Fruit fly (Drosophila melanogaster): Measurements from ENCODE around the gene PK2-R2.

Gene PK2-R2

dm6 chr3R:13379675-13380074 lies 45.7 kb upstream of the PK2-R2 start, which contains the start of the genes CG9813 and CG8870:
CG9813 (minus strand) TSS chr3R:13379775.
CG8870 (plus strand) TSS chr3R:13379842.
- TF ChIP-seq svp (GFP tag) = no peak
- TF ChIP-seq Smox (GFP tag; optimal IDR thresholded peaks at IDR 0.05) = no peak

dm6 chr3R:13374913-13375312 lies 40.9 kb upstream of the PK2-R2 start:
- TF ChIP-seq esn (GFP tag; optimal IDR thresholded peaks at IDR 0.05) (peak; percentile 15), Ets96B (tag; optimal IDR thresholded peaks at IDR 0.05) (peak; percentile 24), CG6163 (GFP tag; IDR thresholded peaks at IDR 0.05) (0 out of 3 replicates have a peak, but pooled peaks have one; percentile 22), CG3919 (GFP tag; optimal IDR thresholded peaks at IDR 0.05) (no peak), Blimp-1 (GFP tag; optimal IDR thresholded peaks at IDR 0.05) (no peak), CG10669 (GFP tag; optimal IDR thresholded peaks at IDR 0.05) (peak; percentile 24)

- TF ChIP-seq Sox102F (GFP tag; optimal IDR thresholded peaks at IDR 0.05) = no peak
- TF ChIP-seq eg (GFP tag; IDR thresholded peaks at IDR 0.05) = no peak
- TF ChIP-seq cyc (GFP tag; optimal IDR thresholded peaks at IDR 0.05) = peak; percentile 32
- TF ChIP-seq CG16779 (tag; optimal IDR thresholded peaks at IDR 0.05) = no peak
- TF ChIP-seq CG6854 (GFP tag; optimal IDR thresholded peaks at IDR 0.05) = no peak
- TF ChIP-seq spab (GFP tag; optimal IDR thresholded peaks at IDR 0.05) = no peak
- TF ChIP-seq dac (GFP tag; optimal IDR thresholded peaks at IDR 0.05) = no peak
- TF ChIP-seq Smox (GFP tag; optimal IDR thresholded peaks at IDR 0.05) = peak; percentile 72
- no peak for TF ChIP-seq CG11294 (GFP tag; IDR thresholded peaks at IDR 0.05)
- TF ChIP-seq svp (GFP tag) = peak; percentile 90
- TF ChIP-seq Ets21C (GFP tag; optimal IDR thresholded peaks at IDR 0.05) = peak; percentile 46
- TF ChIP-seq lz (GFP tag; optimal IDR thresholded peaks at IDR 0.05) = peak; percentile 53
- no peak for TF ChIP-seq fd85E (GFP tag; optimal IDR thresholded peaks at IDR 0.05)
- no peak for TF ChIP-seq CG11762 (GFP tag; optimal IDR thresholded peaks at IDR 0.05; ENCODE audit: insufficient read depth)
- peak; percentile 39 for TF ChIP-seq Hr39 (GFP tag; optimal IDR thresholded peaks at IDR 0.05)
- no peak for TF ChIP-seq CG10669 (GFP tag; optimal IDR thresholded peaks at IDR 0.05)
- TF ChIP-seq Eip75B (GFP tag; optimal IDR thresholded peaks at IDR 0.05) = no peak
- no peak for TF ChIP-seq salr (GFP tag; optimal IDR thresholded peaks at IDR 0.05)
- no peak for TF ChIP-seq CG8632 (GFP tag; optimal IDR thresholded peaks at IDR 0.05)
- no peak for TF ChIP-seq CG7368 (GFP tag; optimal IDR thresholded peaks at IDR 0.05)
- TF ChIP-seq ss (GFP tag; optimal IDR thresholded peaks at IDR 0.05) = no peak
- peak; percentile 34 for TF ChIP-seq pdm3 (GFP tag; optimal IDR thresholded peaks at IDR 0.05)
- TF ChIP-seq Sox14 (GFP tag; optimal IDR thresholded peaks at IDR 0.05) = peak; percentile 28
- TF ChIP-seq CG8319 (GFP tag; optimal IDR thresholded peaks at IDR 0.05) = no peak
- peak; percentile 86 for TF ChIP-seq vri (GFP tag; optimal IDR thresholded peaks at IDR 0.05)
- TF ChIP-seq Sox15 (GFP tag; optimal IDR thresholded peaks at IDR 0.05) = no peak
- TF ChIP-seq CG6808 (GFP tag; optimal IDR thresholded peaks at IDR 0.05) = no peak
- TF ChIP-seq CG31627 (GFP tag; optimal IDR thresholded peaks at IDR 0.05) = peak; percentile 52
- no peak for TF ChIP-seq CG15336 (GFP tag; IDR thresholded peaks at IDR 0.05)
- no peak for TF ChIP-seq CG11902 (GFP tag; optimal IDR thresholded peaks at IDR 0.05)
- no peak for TF ChIP-seq fd59A (GFP tag; optimal IDR thresholded peaks at IDR 0.05)
- no peak for TF ChIP-seq fkh (GFP tag; optimal IDR thresholded peaks at IDR 0.05)
- no peak for TF ChIP-seq Hr38 (GFP tag; optimal IDR thresholded peaks at IDR 0.05)
- no peak for TF ChIP-seq CG10631 (GFP tag; optimal IDR thresholded peaks at IDR 0.05)
- no peak for TF ChIP-seq Gug (GFP tag; IDR thresholded peaks at IDR 0.05)
- TF ChIP-seq acj6 (GFP tag; optimal IDR thresholded peaks at IDR 0.05) = peak; percentile 39
- no peak for TF ChIP-seq CG8119 (GFP tag; IDR thresholded peaks at IDR 0.05)
- peak; percentile 85 for TF ChIP-seq esn (GFP tag; optimal IDR thresholded peaks at IDR 0.05)
- no peak for TF ChIP-seq CG9139 (GFP tag; optimal IDR thresholded peaks at IDR 0.05)
- TF ChIP-seq Lpt (GFP tag; optimal IDR thresholded peaks at IDR 0.05) = no peak
- peak; percentile 10 for TF ChIP-seq Ets96B (tag; optimal IDR thresholded peaks at IDR 0.05)
- no peak for TF ChIP-seq CG32006 (GFP tag; optimal IDR thresholded peaks at IDR 0.05)
- no peak for TF ChIP-seq Hr4 (GFP tag; optimal IDR thresholded peaks at IDR 0.05)
Observed at dm6 chr3R:13371840-13372680, 38.1 kb upstream of the PK2-R2 start, which contains the start of the genes Lip3 and CG34309. Lip3 (minus strand) TSS chr3R:13371904. CG34309 (plus strand) TSS chr3R:13372630.
